Fruit fly (Drosophila melanogaster): Measurements from ENCODE around the gene CG14218.
A peak's percentile ranks its signal among the peaks of the same experiment; 100 is the strongest.

The CG14218 gene

dm6 chrX:19546658-19547038 is 35.1 kb downstream of the CG14218 start:
- no peak for TF ChIP-seq CG6854 (GFP tag; optimal IDR thresholded peaks at IDR 0.05)
- no peak for TF ChIP-seq CG31627 (GFP tag; optimal IDR thresholded peaks at IDR 0.05)
- TF ChIP-seq pdm3 (GFP tag; optimal IDR thresholded peaks at IDR 0.05): no peak
- no peak for TF ChIP-seq CG16779 (tag; optimal IDR thresholded peaks at IDR 0.05)
- TF ChIP-seq CG3919 (GFP tag; optimal IDR thresholded peaks at IDR 0.05): no peak
- TF ChIP-seq CG11762 (GFP tag; optimal IDR thresholded peaks at IDR 0.05; ENCODE audit: insufficient read depth): no peak

dm6 chrX:19545865-19546657 is 35.7 kb downstream of the CG14218 start:
- TF ChIP-seq net (GFP tag; optimal IDR thresholded peaks at IDR 0.05) (no peak), Eip78C (GFP tag) (peak; percentile 8), CG8632 (GFP tag; optimal IDR thresholded peaks at IDR 0.05) (no peak), acj6 (GFP tag; optimal IDR thresholded peaks at IDR 0.05) (no peak), CG6808 (GFP tag; optimal IDR thresholded peaks at IDR 0.05) (no peak), CG8319 (GFP tag; optimal IDR thresholded peaks at IDR 0.05) (no peak)

- TF ChIP-seq fd85E (GFP tag; optimal IDR thresholded peaks at IDR 0.05) (no peak), Hr39 (GFP tag; optimal IDR thresholded peaks at IDR 0.05) (no peak), CG10669 (GFP tag; optimal IDR thresholded peaks at IDR 0.05) (no peak), CG16779 (tag; optimal IDR thresholded peaks at IDR 0.05) (no peak), Ets96B (tag; optimal IDR thresholded peaks at IDR 0.05) (no peak), Eip78C (GFP tag) (no peak), CG8319 (GFP tag; optimal IDR thresholded peaks at IDR 0.05) (no peak), CG4318 (GFP tag; optimal IDR thresholded peaks at IDR 0.05) (no peak), cyc (GFP tag; optimal IDR thresholded peaks at IDR 0.05) (no peak), ss (GFP tag; optimal IDR thresholded peaks at IDR 0.05) (no peak), lz (GFP tag; optimal IDR thresholded peaks at IDR 0.05) (no peak)
Measured at dm6 chrX:19535394-19535793, 46.4 kb downstream of the CG14218 start.

dm6 chrX:19531642-19532041 is 50.1 kb downstream of the CG14218 start, which contains the start of gene CG12231:
Gene CG12231 (minus strand): TSS chrX:19531742.
- TF ChIP-seq topi (GFP tag; optimal IDR thresholded peaks at IDR 0.05) (no peak), CG10631 (GFP tag; optimal IDR thresholded peaks at IDR 0.05) (no peak), CG11762 (GFP tag; optimal IDR thresholded peaks at IDR 0.05; ENCODE audit: insufficient read depth) (no peak), vri (GFP tag; optimal IDR thresholded peaks at IDR 0.05) (no peak), Sox102F (GFP tag; optimal IDR thresholded peaks at IDR 0.05) (no peak), CG8319 (GFP tag; optimal IDR thresholded peaks at IDR 0.05) (no peak)
